Fruit fly (Drosophila melanogaster): ENCODE data around the gene CG4565.

Gene CG4565

DNA sequence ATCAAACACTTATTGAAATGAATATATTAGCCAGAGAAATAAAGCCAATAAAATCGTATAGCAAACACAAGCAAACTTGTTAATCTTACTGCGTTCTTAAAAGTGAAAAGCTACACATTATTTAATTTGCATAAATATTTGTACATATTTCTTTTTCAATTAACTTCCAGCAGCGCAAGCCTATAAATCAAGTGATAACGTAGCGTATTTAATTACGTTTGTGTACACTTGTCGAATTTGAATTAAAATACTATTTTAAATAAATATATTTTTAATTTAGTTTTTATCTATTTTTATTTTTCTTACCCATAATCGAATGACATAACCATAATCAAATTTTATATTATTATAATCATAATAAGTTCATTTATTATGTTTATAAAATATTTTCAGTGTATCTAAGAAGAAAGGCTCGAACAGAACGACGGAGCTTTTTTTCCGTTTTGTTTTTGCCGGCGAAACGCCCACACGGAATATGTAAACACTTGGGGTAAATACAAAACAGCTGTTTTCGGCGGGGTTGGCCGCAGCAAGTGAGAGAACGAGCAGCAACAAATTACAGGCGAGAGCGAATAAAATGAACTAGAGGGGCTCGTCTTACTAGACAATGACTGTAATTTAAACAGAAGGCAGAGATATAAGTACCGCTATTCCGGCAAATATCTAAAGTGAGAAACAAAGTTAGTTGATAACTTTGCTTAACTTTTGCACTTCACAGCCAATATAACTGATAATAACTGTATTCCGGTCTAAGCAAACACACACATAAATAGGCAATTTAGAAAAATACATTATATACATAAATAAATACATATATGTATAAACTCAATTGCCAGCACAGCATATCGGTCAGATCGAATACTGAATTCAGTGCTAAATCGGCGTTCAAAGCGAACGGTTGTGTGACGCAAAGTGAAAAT, 23.3 kb downstream of the CG4565 start, which contains the start of gene Sodh2 (continued):
- TF ChIP-seq CG42726 (GFP tag; IDR thresholded peaks at IDR 0.05; ENCODE audit: partially characterized antibody) = no peak
- no peak for TF ChIP-seq inv (GFP tag; IDR thresholded peaks at IDR 0.05; ENCODE audit: partially characterized antibody)
- peak; percentile 62 for TF ChIP-seq al (GFP tag; IDR thresholded peaks at IDR 0.05)
- TF ChIP-seq CG11456 (GFP tag; IDR thresholded peaks at IDR 0.05) = peak; percentile 66; the same call in 2 of the 3 replicates
- TF ChIP-seq lov (optimal IDR thresholded peaks at IDR 0.05) = no peak
- peak; percentile 5; the same call in 1 of the 3 replicates for TF ChIP-seq lov (GFP tag; IDR thresholded peaks at IDR 0.05)
- TF ChIP-seq aop (GFP tag; IDR thresholded peaks at IDR 0.05) = no peak
- peak; percentile 89 for TF ChIP-seq CG2678 (tag; optimal IDR thresholded peaks at IDR 0.05)
- TF ChIP-seq CG3407 (GFP tag; optimal IDR thresholded peaks at IDR 0.05) = peak; percentile 74
- peak; percentile 74 for TF ChIP-seq gsb (GFP tag; IDR thresholded peaks at IDR 0.05)
- peak; percentile 69 for TF ChIP-seq HmgZ (tag; optimal IDR thresholded peaks at IDR 0.05)
- TF ChIP-seq ftz-f1 (GFP tag; optimal IDR thresholded peaks at IDR 0.05) = no peak
- TF ChIP-seq CG8924 (tag; optimal IDR thresholded peaks at IDR 0.05) = peak; percentile 89
- TF ChIP-seq CG7357 (GFP tag; IDR thresholded peaks at IDR 0.05) = peak; percentile 73
- no peak for TF ChIP-seq Kr (GFP tag; optimal IDR thresholded peaks at IDR 0.05)
- no peak for TF ChIP-seq Ravus (GFP tag; IDR thresholded peaks at IDR 0.05)
- peak; percentile 30 for TF ChIP-seq CG18476 (GFP tag; optimal IDR thresholded peaks at IDR 0.05)
- TF ChIP-seq h (optimal IDR thresholded peaks at IDR 0.05) = no peak
- peak; percentile 2 for TF ChIP-seq ac (GFP tag; optimal IDR thresholded peaks at IDR 0.05)
- peak; percentile 1 for TF ChIP-seq Dp (GFP tag; optimal IDR thresholded peaks at IDR 0.05)
- no peak for TF ChIP-seq tna (GFP tag; IDR thresholded peaks at IDR 0.05; ENCODE audit: partially characterized antibody)
- TF ChIP-seq CG6683 (GFP tag; optimal IDR thresholded peaks at IDR 0.05) = peak; percentile 75
- TF ChIP-seq jigr1 (GFP tag; IDR thresholded peaks at IDR 0.05) = no peak
- TF ChIP-seq lola (GFP tag; optimal IDR thresholded peaks at IDR 0.05) = peak in 1 of 3 experiments; percentile 43
- TF ChIP-seq klu (GFP tag; IDR thresholded peaks at IDR 0.05) = 0 out of 2 replicates have a peak, but pooled peaks have one; percentile 38
- peak; percentile 72 for TF ChIP-seq mirr (GFP tag; optimal IDR thresholded peaks at IDR 0.05)
- TF ChIP-seq CG9876 (GFP tag; optimal IDR thresholded peaks at IDR 0.05) = peak; percentile 52
- TF ChIP-seq CG16815 (GFP tag; optimal IDR thresholded peaks at IDR 0.05) = peak; percentile 56
- TF ChIP-seq NfI (GFP tag; optimal IDR thresholded peaks at IDR 0.05) = peak; percentile 60
- TF ChIP-seq fd3F (GFP tag; optimal IDR thresholded peaks at IDR 0.05) = peak; percentile 48
- peak; percentile 52 for TF ChIP-seq tio (GFP tag; optimal IDR thresholded peaks at IDR 0.05)
- peak; percentile 91 for TF ChIP-seq sens (GFP tag)
- TF ChIP-seq fd102C (GFP tag; optimal IDR thresholded peaks at IDR 0.05) = no peak
- TF ChIP-seq stwl (tag; optimal IDR thresholded peaks at IDR 0.05) = no peak
- peak; percentile 27 for TF ChIP-seq CG8281 (tag; optimal IDR thresholded peaks at IDR 0.05)
- peak; percentile 83 for TF ChIP-seq CG34376 (GFP tag; optimal IDR thresholded peaks at IDR 0.05)
- no peak for TF ChIP-seq CG8478 (optimal IDR thresholded peaks at IDR 0.05)
- no peak for TF ChIP-seq CG2129 (GFP tag; IDR thresholded peaks at IDR 0.05; ENCODE audit: partially characterized antibody)
- TF ChIP-seq CG16863 (GFP tag; optimal IDR thresholded peaks at IDR 0.05) = peak; percentile 30
- TF ChIP-seq Dip2 (GFP tag; IDR thresholded peaks at IDR 0.05) = no peak
- peak; percentile 93 for TF ChIP-seq BtbVII (GFP tag; optimal IDR thresholded peaks at IDR 0.05)
- TF ChIP-seq CG14860 (GFP tag; IDR thresholded peaks at IDR 0.05; ENCODE audit: partially characterized antibody) = no peak
- TF ChIP-seq ranshi (GFP tag; IDR thresholded peaks at IDR 0.05) = peak; percentile 23
- TF ChIP-seq Doc2 (GFP tag; IDR thresholded peaks at IDR 0.05) = no peak
- TF ChIP-seq row (GFP tag; IDR thresholded peaks at IDR 0.05) = peak; percentile 80
- peak; percentile 77 for TF ChIP-seq CG7839 (tag; optimal IDR thresholded peaks at IDR 0.05)
- TF ChIP-seq CG8388 (GFP tag; optimal IDR thresholded peaks at IDR 0.05) = peak; percentile 51
- TF ChIP-seq CG6272 (GFP tag; IDR thresholded peaks at IDR 0.05) = peak; percentile 52
- peak; percentile 57 for TF ChIP-seq nerfin-1 (tag; optimal IDR thresholded peaks at IDR 0.05)

Measured in whole organism, embryonic.